Fruit fly (Drosophila melanogaster) whole organism, prepupa: ENCODE data around the gene CG15024.

Experiments used
- Hr38 ChIP-seq: sonication (Bioruptor generic); optimal IDR thresholded peaks from 2 replicates; lab custom pipeline; 2016; ENCODE audit warnings: missing biosample characterization, missing genetic modification characterization
- Sox102F ChIP-seq: fragments of 200-800 bp; sonication (Bioruptor generic); optimal IDR thresholded peaks from 2 replicates; lab custom pipeline; 2016; ENCODE audit warnings: missing biosample characterization, mild to moderate bottlenecking, missing genetic modification characterization
- lz ChIP-seq: fragments of 200-800 bp; sonication (Bioruptor generic); optimal IDR thresholded peaks from 3 replicates; lab custom pipeline; 2016; ENCODE audit warnings: missing biosample characterization, missing genetic modification characterization

- TF ChIP-seq lz (GFP tag; lab: Kevin White, UChicago) (no peak), Hr38 (GFP tag; lab: Kevin White, UChicago) (no peak), Sox102F (GFP tag; lab: Kevin White, UChicago) (no peak)
These were observed 16.3 kb upstream of the CG15024 start, which contains the start of gene CG7465 for dm6 chr3L:4479938-4480337.
